Fruit fly (Drosophila melanogaster): ENCODE measurements around the gene CG12541.

Gene CG12541

dm6 chrX:6973340-6973739, 92.5 kb downstream of the CG12541 start, which contains the start of gene CG3040 (continued):
- TF ChIP-seq pros (GFP tag; optimal IDR thresholded peaks at IDR 0.05): no peak
- TF ChIP-seq sens-2 (GFP tag; IDR thresholded peaks at IDR 0.05): no peak
- no peak for TF ChIP-seq schlank (tag; optimal IDR thresholded peaks at IDR 0.05)
- no peak for TF ChIP-seq cas (GFP tag; IDR thresholded peaks at IDR 0.05)
- TF ChIP-seq sob (GFP tag; IDR thresholded peaks at IDR 0.05): 0 out of 2 replicates have a peak, but pooled peaks have one; percentile 37
- TF ChIP-seq Mes4 (GFP tag; optimal IDR thresholded peaks at IDR 0.05): no peak
- TF ChIP-seq CG18764 (GFP tag; optimal IDR thresholded peaks at IDR 0.05): no peak
- TF ChIP-seq zf30C (GFP tag; optimal IDR thresholded peaks at IDR 0.05): peak; percentile 96
- peak; percentile 37 for TF ChIP-seq Hsf (GFP tag; optimal IDR thresholded peaks at IDR 0.05)
- peak; percentile 1 for TF ChIP-seq Dip3 (GFP tag; optimal IDR thresholded peaks at IDR 0.05)
- TF ChIP-seq ATbp (GFP tag; optimal IDR thresholded peaks at IDR 0.05): no peak
- TF ChIP-seq lov (optimal IDR thresholded peaks at IDR 0.05): no peak
- no peak for TF ChIP-seq lov (GFP tag; IDR thresholded peaks at IDR 0.05)
- peak; percentile 63 for TF ChIP-seq MBD-R2 (GFP tag; IDR thresholded peaks at IDR 0.05)
- TF ChIP-seq Doc3 (GFP tag; IDR thresholded peaks at IDR 0.05; ENCODE audit: partially characterized antibody): no peak
- no peak for TF ChIP-seq ap (GFP tag; IDR thresholded peaks at IDR 0.05)
- TF ChIP-seq gsb-n (tag; optimal IDR thresholded peaks at IDR 0.05): no peak
- peak; percentile 27 for TF ChIP-seq tin (GFP tag; optimal IDR thresholded peaks at IDR 0.05)
- TF ChIP-seq HLHmδ (GFP tag; optimal IDR thresholded peaks at IDR 0.05): no peak
- TF ChIP-seq ind (GFP tag; optimal IDR thresholded peaks at IDR 0.05): peak; percentile 35
- TF ChIP-seq Lim3 (GFP tag; IDR thresholded peaks at IDR 0.05): no peak
- TF ChIP-seq CG15479 (GFP tag; optimal IDR thresholded peaks at IDR 0.05): no peak
- TF ChIP-seq CG12942 (GFP tag; optimal IDR thresholded peaks at IDR 0.05): no peak
- no peak for TF ChIP-seq bigmax (GFP tag; optimal IDR thresholded peaks at IDR 0.05)
- TF ChIP-seq CG7839 (tag; optimal IDR thresholded peaks at IDR 0.05): peak; percentile 25
- peak; percentile 46 for TF ChIP-seq trem (tag; optimal IDR thresholded peaks at IDR 0.05)
- TF ChIP-seq Spps (tag; optimal IDR thresholded peaks at IDR 0.05): no peak
- no peak for TF ChIP-seq sr (GFP tag; IDR thresholded peaks at IDR 0.05)
- no peak for TF ChIP-seq CG12104 (GFP tag; optimal IDR thresholded peaks at IDR 0.05)
- TF ChIP-seq dati (GFP tag; IDR thresholded peaks at IDR 0.05): no peak
- TF ChIP-seq tap (tag; optimal IDR thresholded peaks at IDR 0.05): no peak
- peak; percentile 20 for TF ChIP-seq pho (GFP tag; optimal IDR thresholded peaks at IDR 0.05)
- no peak for TF ChIP-seq NC2β (GFP tag; optimal IDR thresholded peaks at IDR 0.05)
- no peak for TF ChIP-seq Hr39 (optimal IDR thresholded peaks at IDR 0.05)
- no peak for TF ChIP-seq salm (tag; optimal IDR thresholded peaks at IDR 0.05)
- no peak for TF ChIP-seq CG34376 (GFP tag; optimal IDR thresholded peaks at IDR 0.05)
- TF ChIP-seq NfI (GFP tag; optimal IDR thresholded peaks at IDR 0.05): peak; percentile 28
- TF ChIP-seq insv (GFP tag; optimal IDR thresholded peaks at IDR 0.05): peak in 1 of 2 experiments; percentile 16
- no peak for TF ChIP-seq toy (GFP tag; IDR thresholded peaks at IDR 0.05)
- TF ChIP-seq CG15514 (GFP tag; optimal IDR thresholded peaks at IDR 0.05): peak; percentile 63
- TF ChIP-seq CG14860 (GFP tag; IDR thresholded peaks at IDR 0.05; ENCODE audit: partially characterized antibody): no peak
- peak; percentile 59 for TF ChIP-seq CG1603 (tag; optimal IDR thresholded peaks at IDR 0.05)
- no peak for TF ChIP-seq CG42726 (GFP tag; IDR thresholded peaks at IDR 0.05; ENCODE audit: partially characterized antibody)
- TF ChIP-seq CG11398 (GFP tag; optimal IDR thresholded peaks at IDR 0.05): no peak
- peak; percentile 62 for TF ChIP-seq CG2120 (GFP tag; optimal IDR thresholded peaks at IDR 0.05)
- TF ChIP-seq CG12236 (GFP tag; optimal IDR thresholded peaks at IDR 0.05): no peak
- no peak; the same call in 2 of the 3 replicates for TF ChIP-seq knrl (GFP tag; IDR thresholded peaks at IDR 0.05; ENCODE audit: partially characterized antibody)
- peak; percentile 83 for TF ChIP-seq Med (GFP tag)
- TF ChIP-seq CG15011 (GFP tag; optimal IDR thresholded peaks at IDR 0.05): no peak
- TF ChIP-seq CG18476 (GFP tag; optimal IDR thresholded peaks at IDR 0.05): no peak
- TF ChIP-seq slp2 (GFP tag; optimal IDR thresholded peaks at IDR 0.05): peak; percentile 11
- TF ChIP-seq Fer1 (GFP tag; optimal IDR thresholded peaks at IDR 0.05): peak; percentile 24

Measured in whole organism, embryonic.